Fruit fly (Drosophila melanogaster) whole organism, embryonic: ENCODE data around the gene COX5B.
A peak's percentile ranks its signal among the peaks of the same experiment; 100 is the strongest.

Experiments
- CG10209 ChIP-seq: fragments of 200-800 bp; sonication (Bioruptor generic); optimal IDR thresholded peaks from 3 replicates; lab custom pipeline; 2017; ENCODE audit warnings: missing biosample characterization, mild to moderate bottlenecking, missing genetic modification characterization, missing genetic modification reagents
- CG10321 ChIP-seq: fragments of 200-800 bp; sonication (Bioruptor generic); IDR thresholded peaks from 2 replicates; pipeline ENCODE4 v1.3.6; 2022; ENCODE audit warnings: missing biosample characterization, missing genetic modification characterization
- CG11247 ChIP-seq: fragments of 200-800 bp; sonication (Bioruptor generic); IDR thresholded peaks from 2 replicates; pipeline ENCODE4 v1.3.6; 2022; ENCODE audit warnings: missing biosample characterization, missing genetic modification characterization
- CG12236 ChIP-seq: fragments of 200-800 bp; sonication (Bioruptor generic); optimal IDR thresholded peaks from 2 replicates; lab custom pipeline; 2016; ENCODE audit warnings: missing biosample characterization, missing genetic modification characterization
- CG13424 ChIP-seq: fragments of 200-800 bp; sonication (Bioruptor generic); optimal IDR thresholded peaks from 2 replicates; lab custom pipeline; 2019; ENCODE audit warnings: missing biosample characterization, mild to moderate bottlenecking, missing genetic modification characterization, moderate library complexity
- CG15073 ChIP-seq: fragments of 200-800 bp; sonication (Bioruptor generic); optimal IDR thresholded peaks from 2 replicates; lab custom pipeline; 2016; ENCODE audit warnings: missing biosample characterization, missing genetic modification characterization
- CG15514 ChIP-seq: fragments of 200-800 bp; sonication (Bioruptor generic); optimal IDR thresholded peaks from 3 replicates; lab custom pipeline; 2017; ENCODE audit warnings: missing biosample characterization, missing genetic modification characterization, mild to moderate bottlenecking, moderate library complexity, missing genetic modification reagents
- CG1603 ChIP-seq: fragments of 200-800 bp; sonication (Bioruptor generic); optimal IDR thresholded peaks from 2 replicates; lab custom pipeline; 2019; ENCODE audit warnings: missing biosample characterization, mild to moderate bottlenecking, missing genetic modification characterization, moderate library complexity
- CG17328 ChIP-seq: fragments of 200-800 bp; sonication (Bioruptor generic); IDR thresholded peaks from 2 replicates; pipeline ENCODE4 v1.3.6; 2022; ENCODE audit warnings: missing biosample characterization, missing genetic modification characterization
- CG2889 ChIP-seq: fragments of 200-800 bp; sonication (Bioruptor generic); IDR thresholded peaks from 3 replicates; pipeline ENCODE4 v1.3.6; 2022; ENCODE audit warnings: missing biosample characterization, missing genetic modification characterization
- CG3726 ChIP-seq: fragments of 200-800 bp; sonication (Bioruptor generic); IDR thresholded peaks from 3 replicates; pipeline ENCODE4, ENCODE4 v1.3.6; 2022; ENCODE audit warnings: missing biosample characterization, missing genetic modification characterization
- CG4424 ChIP-seq: fragments of 200-800 bp; sonication (Bioruptor generic); optimal IDR thresholded peaks from 3 replicates; lab custom pipeline; 2016; ENCODE audit warnings: missing biosample characterization, missing genetic modification characterization
- CG4730 ChIP-seq: fragments of 200-800 bp; sonication (Bioruptor generic); IDR thresholded peaks from 2 replicates; pipeline ENCODE4 v1.3.6; 2022; ENCODE audit warnings: missing biosample characterization, missing genetic modification characterization
- CG7556 ChIP-seq: fragments of 200-800 bp; sonication (Bioruptor generic); optimal IDR thresholded peaks from 2 replicates; lab custom pipeline; 2017; ENCODE audit warnings: missing biosample characterization, mild to moderate bottlenecking, missing genetic modification characterization
- CG7745 ChIP-seq: fragments of 200-800 bp; sonication (Bioruptor generic); optimal IDR thresholded peaks from 2 replicates; lab custom pipeline; 2018; ENCODE audit warnings: missing biosample characterization, mild to moderate bottlenecking, missing genetic modification characterization, moderate library complexity
- CG8089 ChIP-seq: fragments of 200-800 bp; sonication (Bioruptor generic); optimal IDR thresholded peaks from 3 replicates; lab custom pipeline; 2016; ENCODE audit warnings: missing biosample characterization, missing genetic modification characterization
- CG8281 ChIP-seq: fragments of 200-800 bp; sonication (Bioruptor generic); optimal IDR thresholded peaks from 2 replicates; lab custom pipeline; 2018; ENCODE audit warnings: missing biosample characterization, mild to moderate bottlenecking, missing genetic modification characterization, moderate library complexity
- CrebB ChIP-seq: fragments of 200-800 bp; sonication (Bioruptor generic); optimal IDR thresholded peaks from 3 replicates; lab custom pipeline; 2018; ENCODE audit warnings: missing biosample characterization, mild to moderate bottlenecking, missing genetic modification characterization
- Dip2 ChIP-seq: fragments of 200-800 bp; sonication (Bioruptor generic); IDR thresholded peaks from 2 replicates; pipeline ENCODE4 v1.3.6; 2022; ENCODE audit warnings: missing biosample characterization, missing genetic modification characterization
- GATAe ChIP-seq: fragments of 200-800 bp; sonication (Bioruptor generic); conservative IDR thresholded peaks from 2 replicates; pipeline ENCODE4 v1.3.6; 2022; ENCODE audit warnings: missing biosample characterization, missing genetic modification characterization
- Hr78 ChIP-seq, 2 experiments: fragments of 200-800 bp in 1 of 2; fragments of >200 bp in 1 of 2; sonication (Bioruptor generic) in 1 of 2; optimal IDR thresholded peaks; 2 replicates each; lab custom pipeline; 2017 to 2019; ENCODE audit warnings: missing biosample characterization in 2 of 2, missing genetic modification characterization in 2 of 2, mild to moderate bottlenecking in 1 of 2, moderate library complexity in 1 of 2
- Jarid2 ChIP-seq: fragments of 200-800 bp; sonication (Bioruptor generic); optimal IDR thresholded peaks from 3 replicates; lab custom pipeline; 2017; ENCODE audit warnings: mild to moderate bottlenecking, missing biosample characterization, missing genetic modification reagents, missing genetic modification characterization
- Lhr ChIP-seq: fragments of 200-800 bp; sonication (Bioruptor generic); optimal IDR thresholded peaks from 3 replicates; lab custom pipeline; 2017; ENCODE audit warnings: mild to moderate bottlenecking, missing biosample characterization, missing genetic modification reagents, missing genetic modification characterization
- Oli ChIP-seq: fragments of 200-800 bp; sonication (Bioruptor generic); optimal IDR thresholded peaks from 2 replicates; lab custom pipeline; 2018; ENCODE audit warnings: missing biosample characterization, mild to moderate bottlenecking, missing genetic modification characterization, moderate library complexity
- PHDP ChIP-seq: fragments of 200-800 bp; sonication (Bioruptor generic); optimal IDR thresholded peaks from 3 replicates; lab custom pipeline; 2018; ENCODE audit warnings: missing biosample characterization, mild to moderate bottlenecking, missing genetic modification characterization, moderate library complexity
- Sin3A ChIP-seq: fragments of >200 bp; optimal IDR thresholded peaks from 2 replicates; lab custom pipeline; 2018
- Stat92E ChIP-seq, 3 experiments: fragments of >200 bp in 2 of 3; fragments of 200-800 bp in 1 of 3; sonication (Bioruptor generic) in 1 of 3; optimal IDR thresholded peaks; 2 replicates each; lab custom pipeline; 2017 to 2019; ENCODE audit warnings: missing biosample characterization in 3 of 3, missing genetic modification characterization in 3 of 3, mild to moderate bottlenecking in 1 of 3, moderate library complexity in 1 of 3
- aop ChIP-seq: fragments of 200-800 bp; sonication (Bioruptor generic); IDR thresholded peaks from 2 replicates; pipeline ENCODE4 v1.3.6; 2022; ENCODE audit warnings: missing biosample characterization, missing genetic modification characterization
- bcd ChIP-seq: fragments of 200-800 bp; sonication (Bioruptor generic); optimal IDR thresholded peaks from 2 replicates; lab custom pipeline; 2017; ENCODE audit warnings: missing biosample characterization, mild to moderate bottlenecking, missing genetic modification characterization
- bigmax ChIP-seq: fragments of 200-800 bp; sonication (Bioruptor generic); optimal IDR thresholded peaks from 2 replicates; lab custom pipeline; 2018; ENCODE audit warnings: missing biosample characterization, mild to moderate bottlenecking, missing genetic modification characterization
- btn ChIP-seq: fragments of 200-800 bp; sonication (Bioruptor generic); optimal IDR thresholded peaks from 2 replicates; lab custom pipeline; 2016; ENCODE audit warnings: missing biosample characterization, missing genetic modification characterization
- crol ChIP-seq: fragments of 200-800 bp; sonication (Bioruptor generic); IDR thresholded peaks from 2 replicates; pipeline ENCODE4 v1.3.6; 2022; ENCODE audit warnings: missing biosample characterization, missing genetic modification characterization
- ems ChIP-seq: fragments of 200-800 bp; sonication (Bioruptor generic); optimal IDR thresholded peaks from 3 replicates; lab custom pipeline; 2016; ENCODE audit warnings: missing biosample characterization, missing genetic modification characterization
- en ChIP-seq: fragments of 200-800 bp; sonication (Bioruptor generic); optimal IDR thresholded peaks from 2 replicates; lab custom pipeline; 2016; ENCODE audit warnings: missing biosample characterization, missing genetic modification characterization
- esg ChIP-seq: fragments of 200-800 bp; sonication (Bioruptor generic); conservative IDR thresholded peaks from 2 replicates; pipeline ENCODE4 v1.3.6; 2022; ENCODE audit warnings: missing biosample characterization, missing genetic modification characterization
- exex ChIP-seq: fragments of 200-800 bp; sonication (Bioruptor generic); optimal IDR thresholded peaks from 4 replicates; lab custom pipeline; 2018; ENCODE audit warnings: missing biosample characterization, mild to moderate bottlenecking, missing genetic modification characterization, moderate library complexity
- fd64A ChIP-seq: fragments of 200-800 bp; sonication (Bioruptor generic); optimal IDR thresholded peaks from 3 replicates; lab custom pipeline; 2018; ENCODE audit warnings: missing biosample characterization, mild to moderate bottlenecking, missing genetic modification characterization
- gcm2 ChIP-seq: fragments of 200-800 bp; sonication (Bioruptor generic); optimal IDR thresholded peaks from 2 replicates; lab custom pipeline; 2016; ENCODE audit warnings: missing biosample characterization, missing genetic modification characterization
- gfzf ChIP-seq: fragments of 200-800 bp; sonication (Bioruptor generic); optimal IDR thresholded peaks from 2 replicates; lab custom pipeline; 2016; ENCODE audit warnings: missing biosample characterization, mild to moderate bottlenecking, missing genetic modification characterization, moderate library complexity
- gsb-n ChIP-seq: fragments of 200-800 bp; sonication (Bioruptor generic); optimal IDR thresholded peaks from 3 replicates; lab custom pipeline; 2018; ENCODE audit warnings: missing biosample characterization, mild to moderate bottlenecking, missing genetic modification characterization
- jigr1 ChIP-seq: fragments of 200-800 bp; sonication (Bioruptor generic); IDR thresholded peaks from 3 replicates; pipeline ENCODE4 v1.3.6; 2022; ENCODE audit warnings: missing biosample characterization, missing genetic modification characterization
- jing ChIP-seq: fragments of 200-800 bp; sonication (Bioruptor generic); optimal IDR thresholded peaks from 2 replicates; lab custom pipeline; 2018; ENCODE audit warnings: missing biosample characterization, mild to moderate bottlenecking, missing genetic modification characterization
- kay ChIP-seq: fragments of 200-800 bp; sonication (Bioruptor generic); optimal IDR thresholded peaks from 2 replicates; lab custom pipeline; 2016; ENCODE audit warnings: missing biosample characterization, missing genetic modification characterization
- lmd ChIP-seq: fragments of 200-800 bp; sonication (Bioruptor generic); IDR thresholded peaks from 2 replicates; pipeline ENCODE4 v1.3.6; 2022; ENCODE audit warnings: missing biosample characterization, missing genetic modification characterization
- row ChIP-seq: fragments of 200-800 bp; sonication (Bioruptor generic); IDR thresholded peaks from 3 replicates; pipeline ENCODE4 v1.3.6; 2022; ENCODE audit warnings: missing biosample characterization, missing genetic modification characterization
- scrt ChIP-seq: fragments of 200-800 bp; sonication (Bioruptor generic); optimal IDR thresholded peaks from 2 replicates; lab custom pipeline; 2018; ENCODE audit warnings: missing biosample characterization, mild to moderate bottlenecking, missing genetic modification characterization, moderate library complexity
- sisA ChIP-seq: fragments of 200-800 bp; sonication (Bioruptor generic); IDR thresholded peaks from 2 replicates; pipeline ENCODE4 v1.3.6; 2022; ENCODE audit warnings: missing biosample characterization, missing genetic modification characterization
- sqz ChIP-seq: fragments of 200-800 bp; sonication (Bioruptor generic); optimal IDR thresholded peaks from 3 replicates; lab custom pipeline; 2018; ENCODE audit warnings: missing biosample characterization, mild to moderate bottlenecking, missing genetic modification characterization
- tin ChIP-seq: fragments of 200-800 bp; sonication (Bioruptor generic); optimal IDR thresholded peaks from 3 replicates; lab custom pipeline; 2016; ENCODE audit warnings: missing biosample characterization, missing genetic modification characterization
- vfl ChIP-seq: fragments of 200-800 bp; sonication (Bioruptor generic); optimal IDR thresholded peaks from 2 replicates; lab custom pipeline; 2016; ENCODE audit warnings: missing biosample characterization, missing genetic modification characterization
- zf30C ChIP-seq: fragments of 200-800 bp; sonication (Bioruptor generic); optimal IDR thresholded peaks from 3 replicates; lab custom pipeline; 2018; ENCODE audit warnings: missing biosample characterization, mild to moderate bottlenecking, missing genetic modification characterization
- zfh1 ChIP-seq: fragments of 200-800 bp; sonication (Bioruptor generic); IDR thresholded peaks from 3 replicates; pipeline ENCODE4 v1.3.6; 2022; ENCODE audit warnings: missing biosample characterization, missing genetic modification characterization

The COX5B gene

dm6 chr2L:6508666-6509065 lies 48.9 kb upstream of the COX5B start (continued):
- no peak for TF ChIP-seq scrt (GFP tag; lab: Kevin White, UChicago)
- TF ChIP-seq CG8281 (tag; lab: Kevin White, UChicago), result no peak
- TF ChIP-seq Sin3A, result no peak
- no peak for TF ChIP-seq Hr78 (GFP tag; optimal IDR thresholded peaks at IDR 0.05; lab: Kevin White, UChicago)
- peak; percentile 24 for TF ChIP-seq CG13424 (tag; lab: Kevin White, UChicago)
- no peak for TF ChIP-seq zfh1 (GFP tag; lab: Robert Waterston, UW)
- TF ChIP-seq gfzf (GFP tag; lab: Kevin White, UChicago), result no peak
- TF ChIP-seq aop, result no peak
- no peak for TF ChIP-seq fd64A (GFP tag; lab: Kevin White, UChicago)
- no peak for TF ChIP-seq tin (GFP tag; lab: Kevin White, UChicago)
- TF ChIP-seq jing (GFP tag; lab: Kevin White, UChicago), result peak; percentile 6
- TF ChIP-seq gsb-n, result no peak
- TF ChIP-seq CG15514 (GFP tag; lab: Kevin White, UChicago), result no peak
- no peak for TF ChIP-seq CG11247 (GFP tag; lab: Robert Waterston, UW)
- TF ChIP-seq CG12236 (GFP tag; lab: Kevin White, UChicago), result no peak
- no peak for TF ChIP-seq bcd (GFP tag; lab: Kevin White, UChicago)
- TF ChIP-seq lmd (GFP tag; lab: Robert Waterston, UW), result 0 out of 2 replicates have a peak, but pooled peaks have one; percentile 22
- no peak for TF ChIP-seq CG2889 (GFP tag; lab: Robert Waterston, UW)
- TF ChIP-seq vfl, result no peak
- TF ChIP-seq CG17328 (GFP tag; lab: Robert Waterston, UW), result 0 out of 2 replicates have a peak, but pooled peaks have one; percentile 20
- TF ChIP-seq GATAe (GFP tag; lab: Robert Waterston, UW), result no peak
- no peak for TF ChIP-seq CrebB (tag; lab: Kevin White, UChicago)
- no peak for TF ChIP-seq CG7745 (tag; lab: Kevin White, UChicago)
- peak; percentile 3 for TF ChIP-seq zf30C (GFP tag; lab: Kevin White, UChicago)
- TF ChIP-seq crol (GFP tag; lab: Robert Waterston, UW), result no peak
- TF ChIP-seq CG3726 (GFP tag; lab: Robert Waterston, UW), result no peak
- no peak for TF ChIP-seq gcm2 (GFP tag; lab: Kevin White, UChicago)
- no peak for TF ChIP-seq sqz (GFP tag; lab: Kevin White, UChicago)
- TF ChIP-seq exex (tag; lab: Kevin White, UChicago), result no peak
- TF ChIP-seq ems (GFP tag; lab: Kevin White, UChicago), result no peak
- peak; percentile 45 for TF ChIP-seq CG4424
- no peak for TF ChIP-seq Stat92E (GFP tag; optimal IDR thresholded peaks at IDR 0.05; lab: Kevin White, UChicago)
- TF ChIP-seq PHDP (tag; lab: Kevin White, UChicago), result peak; percentile 24
- TF ChIP-seq Jarid2 (GFP tag; lab: Kevin White, UChicago), result no peak
- TF ChIP-seq Dip2, result no peak
- no peak for TF ChIP-seq jigr1 (GFP tag; lab: Robert Waterston, UW)
- no peak for TF ChIP-seq CG4730 (GFP tag; lab: Robert Waterston, UW)
- no peak for TF ChIP-seq btn
- peak; percentile 46 for TF ChIP-seq CG1603 (tag; lab: Kevin White, UChicago)
- peak; percentile 26 for TF ChIP-seq CG10209 (GFP tag; lab: Kevin White, UChicago)
- no peak for TF ChIP-seq CG10321 (GFP tag; lab: Robert Waterston, UW)
- TF ChIP-seq esg (GFP tag; lab: Robert Waterston, UW), result no peak
- peak; percentile 49 for TF ChIP-seq Oli (tag; lab: Kevin White, UChicago)
- no peak for TF ChIP-seq en
- TF ChIP-seq kay (GFP tag; lab: Kevin White, UChicago), result no peak
- TF ChIP-seq Lhr (GFP tag; lab: Kevin White, UChicago), result no peak
- TF ChIP-seq row (GFP tag; lab: Robert Waterston, UW), result peak; percentile 32; the same call in 2 of the 3 replicates
- TF ChIP-seq CG7556 (GFP tag; lab: Kevin White, UChicago), result peak; percentile 13
- no peak for TF ChIP-seq bigmax
- TF ChIP-seq CG8089, result no peak
- TF ChIP-seq sisA (GFP tag; lab: Robert Waterston, UW), result peak; percentile 36; the same call in 1 of the 2 replicates
- no peak for TF ChIP-seq CG15073
